Worm (Caenorhabditis elegans) whole organism, L2 larva: ENCODE measurements around the gene hcp-3.

Source experiments
- egl-27 ChIP-seq: sonication (generic microtip); optimal IDR thresholded peaks from 3 replicates; lab custom pipeline; 2017; ENCODE audit warnings: missing biosample characterization, missing genetic modification reagents, missing genetic modification characterization
- unc-62 ChIP-seq: fragments of 150-350 bp; optimal IDR thresholded peaks from 2 replicates; lab custom pipeline; 2014; ENCODE audit warnings: missing biosample characterization, missing genetic modification reagents, missing genetic modification characterization

- TF ChIP-seq egl-27 (tag; lab: Kevin White, UChicago) = no peak
- no peak for TF ChIP-seq unc-62 (GFP tag; lab: Kevin White, UChicago)
Observed at ce11 chrIII:9616426-9616825, at the start of gene hcp-3.
